Worm (Caenorhabditis elegans) whole organism, late embryonic: ENCODE measurements around the gene mec-1.

Source experiments
- T23F11.4 ChIP-seq: fragments of 200-800 bp; sonication (Bioruptor generic); optimal IDR thresholded peaks from 2 replicates; lab custom pipeline; 2018; ENCODE audit warnings: mild to moderate bottlenecking, missing genetic modification characterization, missing compliant biosample characterization
- Y22D7AL.16 ChIP-seq: sonication (generic microtip); optimal IDR thresholded peaks from 2 replicates; lab custom pipeline; 2016; ENCODE audit warnings: missing genetic modification characterization, missing compliant biosample characterization
- ahr-1 ChIP-seq: sonication (generic microtip); optimal IDR thresholded peaks from 2 replicates; lab custom pipeline; 2016; ENCODE audit warnings: missing genetic modification characterization, missing compliant biosample characterization
- ama-1 ChIP-seq: fragments of 150-350 bp; optimal IDR thresholded peaks from 2 replicates; lab custom pipeline; 2014
- ceh-14 ChIP-seq: sonication (generic microtip); optimal IDR thresholded peaks from 2 replicates; lab custom pipeline; 2016; ENCODE audit warnings: missing genotype, missing genetic modification characterization, missing compliant biosample characterization
- ceh-18 ChIP-seq: sonication (generic microtip); optimal IDR thresholded peaks from 2 replicates; lab custom pipeline; 2016; ENCODE audit warnings: missing genetic modification characterization, missing compliant biosample characterization
- ceh-19 ChIP-seq: fragments of 200-800 bp; sonication (Bioruptor generic); optimal IDR thresholded peaks from 2 replicates; lab custom pipeline; 2018; ENCODE audit warnings: mild to moderate bottlenecking, missing genetic modification characterization, missing compliant biosample characterization
- ceh-2 ChIP-seq: sonication (generic microtip); optimal IDR thresholded peaks from 2 replicates; lab custom pipeline; 2016; ENCODE audit warnings: missing genotype, missing genetic modification characterization, missing compliant biosample characterization
- ceh-24 ChIP-seq: sonication (generic microtip); optimal IDR thresholded peaks from 2 replicates; lab custom pipeline; 2016; ENCODE audit warnings: mild to moderate bottlenecking, missing genetic modification characterization, missing compliant biosample characterization
- ceh-30 ChIP-seq: fragments of 150-350 bp; optimal IDR thresholded peaks from 2 replicates; lab custom pipeline; 2014; ENCODE audit warnings: missing biosample characterization, missing genetic modification characterization
- ceh-31 ChIP-seq: sonication (generic microtip); optimal IDR thresholded peaks from 2 replicates; lab custom pipeline; 2016; ENCODE audit warnings: missing genetic modification characterization, missing compliant biosample characterization
- ceh-34 ChIP-seq: sonication (generic microtip); optimal IDR thresholded peaks from 2 replicates; lab custom pipeline; 2016; ENCODE audit warnings: mild to moderate bottlenecking, missing genetic modification characterization, missing compliant biosample characterization
- ceh-6 ChIP-seq: fragments of 200-800 bp; sonication (Bioruptor generic); optimal IDR thresholded peaks from 2 replicates; lab custom pipeline; 2018; ENCODE audit warnings: mild to moderate bottlenecking, missing genetic modification characterization, missing compliant biosample characterization
- ceh-9 ChIP-seq: sonication (generic microtip); optimal IDR thresholded peaks from 2 replicates; lab custom pipeline; 2016; ENCODE audit warnings: mild to moderate bottlenecking, missing genetic modification characterization, inconsistent platforms, missing compliant biosample characterization
- dve-1 ChIP-seq: sonication (generic microtip); optimal IDR thresholded peaks from 2 replicates; lab custom pipeline; 2017; ENCODE audit warnings: antibody characterized with exemption, mild to moderate bottlenecking, missing genetic modification characterization, missing compliant biosample characterization
- elt-2 ChIP-seq: sonication (generic microtip); optimal IDR thresholded peaks from 2 replicates; lab custom pipeline; 2016; ENCODE audit warnings: missing genetic modification reagents, missing genetic modification characterization, missing compliant biosample characterization
- eyg-1 ChIP-seq: sonication (generic microtip); optimal IDR thresholded peaks from 2 replicates; lab custom pipeline; 2016; ENCODE audit warnings: missing genotype, missing genetic modification characterization, missing compliant biosample characterization
- fkh-10 ChIP-seq: fragments of 150-350 bp; optimal IDR thresholded peaks from 2 replicates; lab custom pipeline; 2014; ENCODE audit warnings: missing biosample characterization, missing genetic modification reagents, missing genetic modification characterization
- hlh-13 ChIP-seq: fragments of 200-800 bp; sonication (Bioruptor generic); optimal IDR thresholded peaks from 2 replicates; lab custom pipeline; 2018; ENCODE audit warnings: mild to moderate bottlenecking, missing genetic modification characterization, missing compliant biosample characterization
- hlh-15 ChIP-seq: sonication (generic microtip); optimal IDR thresholded peaks from 2 replicates; lab custom pipeline; 2016; ENCODE audit warnings: missing genetic modification characterization, missing compliant biosample characterization
- hlh-8 ChIP-seq: sonication (generic microtip); optimal IDR thresholded peaks from 2 replicates; lab custom pipeline; 2016; ENCODE audit warnings: missing genotype, missing genetic modification characterization, missing compliant biosample characterization
- lin-11 ChIP-seq: fragments of 200-800 bp; sonication (Bioruptor generic); optimal IDR thresholded peaks from 2 replicates; lab custom pipeline; 2018; ENCODE audit warnings: mild to moderate bottlenecking, missing genetic modification characterization, missing compliant biosample characterization
- nhr-11 ChIP-seq: fragments of 150-350 bp; optimal IDR thresholded peaks from 2 replicates; lab custom pipeline; 2014; ENCODE audit warnings: missing biosample characterization, missing genetic modification characterization
- npax-4 ChIP-seq: sonication (generic microtip); optimal IDR thresholded peaks from 2 replicates; lab custom pipeline; 2016; ENCODE audit warnings: missing genetic modification characterization, missing compliant biosample characterization
- pat-9 ChIP-seq: fragments of 200-800 bp; sonication (Bioruptor generic); optimal IDR thresholded peaks from 2 replicates; lab custom pipeline; 2018; ENCODE audit warnings: mild to moderate bottlenecking, missing genetic modification characterization, moderate library complexity, missing compliant biosample characterization
- pha-4 ChIP-seq: fragments of 150-350 bp; optimal IDR thresholded peaks from 2 replicates; lab custom pipeline; 2018; ENCODE audit warnings: missing biosample characterization, missing genetic modification reagents, missing genetic modification characterization
- pqm-1 ChIP-seq: sonication (generic microtip); optimal IDR thresholded peaks from 2 replicates; lab custom pipeline; 2016; ENCODE audit warnings: missing genetic modification characterization, missing compliant biosample characterization
- pros-1 ChIP-seq: fragments of 150-350 bp; optimal IDR thresholded peaks from 2 replicates; lab custom pipeline; 2014; ENCODE audit warnings: missing biosample characterization, missing genetic modification reagents, missing genetic modification characterization
- ref-2 ChIP-seq: sonication (generic microtip); optimal IDR thresholded peaks from 2 replicates; lab custom pipeline; 2016; ENCODE audit warnings: missing genetic modification characterization, missing compliant biosample characterization
- rnt-1 ChIP-seq: sonication (generic microtip); optimal IDR thresholded peaks from 2 replicates; lab custom pipeline; 2016; ENCODE audit warnings: missing genetic modification characterization, missing compliant biosample characterization
- sox-2 ChIP-seq: fragments of 200-800 bp; sonication (Bioruptor generic); IDR thresholded peaks from 2 replicates; pipeline ENCODE4 v1.3.6; 2022; ENCODE audit warnings: missing genetic modification reagents, missing genetic modification characterization, missing compliant biosample characterization
- sox-4 ChIP-seq: sonication (generic microtip); optimal IDR thresholded peaks from 2 replicates; lab custom pipeline; 2017; ENCODE audit warnings: mild to moderate bottlenecking, missing genetic modification characterization, inconsistent platforms, missing compliant biosample characterization
- tbx-2 ChIP-seq: sonication (generic microtip); optimal IDR thresholded peaks from 2 replicates; lab custom pipeline; 2016; ENCODE audit warnings: missing genetic modification characterization, missing compliant biosample characterization
- tbx-7 ChIP-seq: sonication (generic microtip); optimal IDR thresholded peaks from 2 replicates; lab custom pipeline; 2016; ENCODE audit warnings: missing genotype, missing genetic modification characterization, missing compliant biosample characterization
- ttx-3 ChIP-seq: sonication (generic microtip); optimal IDR thresholded peaks from 2 replicates; lab custom pipeline; 2016; ENCODE audit warnings: missing genetic modification reagents, missing genetic modification characterization, missing compliant biosample characterization
- unc-42 ChIP-seq: sonication (generic microtip); optimal IDR thresholded peaks from 2 replicates; lab custom pipeline; 2016; ENCODE audit warnings: missing genotype, missing genetic modification characterization, missing compliant biosample characterization
- unc-86 ChIP-seq: sonication (generic microtip); optimal IDR thresholded peaks from 2 replicates; lab custom pipeline; 2016; ENCODE audit warnings: missing genetic modification characterization, missing compliant biosample characterization
- zip-5 ChIP-seq: sonication (generic microtip); optimal IDR thresholded peaks from 2 replicates; lab custom pipeline; 2016; ENCODE audit warnings: missing genetic modification characterization, missing compliant biosample characterization
- ztf-16 ChIP-seq: sonication (generic microtip); optimal IDR thresholded peaks from 2 replicates; lab custom pipeline; 2017; ENCODE audit warnings: missing genetic modification characterization, missing compliant biosample characterization

Gene mec-1

DNA sequence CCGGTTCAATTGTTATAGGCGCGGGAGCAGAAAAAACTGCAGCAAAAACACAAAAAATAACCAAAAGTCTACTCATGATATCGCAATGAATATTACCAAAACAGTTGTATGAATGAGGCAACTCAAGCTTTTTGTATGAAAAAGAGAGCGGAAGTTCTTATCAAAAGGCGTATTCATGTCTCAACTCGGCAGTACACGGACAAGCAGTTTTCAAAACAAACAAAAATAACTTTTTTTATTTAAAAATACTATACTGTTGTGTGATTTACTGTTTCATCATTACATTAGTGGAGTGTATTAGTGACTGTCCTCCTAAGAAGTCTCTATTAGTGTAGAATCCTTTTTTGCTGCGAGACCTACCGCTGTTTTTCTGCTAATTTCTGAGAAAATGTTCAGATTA, 8.9 kb upstream of the mec-1 start, which contains the start of gene Y57E12B.4:
Gene Y57E12B.4, minus strand, starts transcription at position 101 of the 400 bp plus-strand sequence.
- TF ChIP-seq ceh-24 (tag; lab: Kevin White, UChicago), result no peak
- TF ChIP-seq rnt-1, result no peak
- TF ChIP-seq Y22D7AL.16 (tag; lab: Kevin White, UChicago), result no peak
- TF ChIP-seq ceh-18 (tag; lab: Kevin White, UChicago), result no peak
- no peak for TF ChIP-seq unc-86 (tag; lab: Kevin White, UChicago)
- TF ChIP-seq ceh-34 (tag; lab: Kevin White, UChicago), result no peak

DNA sequence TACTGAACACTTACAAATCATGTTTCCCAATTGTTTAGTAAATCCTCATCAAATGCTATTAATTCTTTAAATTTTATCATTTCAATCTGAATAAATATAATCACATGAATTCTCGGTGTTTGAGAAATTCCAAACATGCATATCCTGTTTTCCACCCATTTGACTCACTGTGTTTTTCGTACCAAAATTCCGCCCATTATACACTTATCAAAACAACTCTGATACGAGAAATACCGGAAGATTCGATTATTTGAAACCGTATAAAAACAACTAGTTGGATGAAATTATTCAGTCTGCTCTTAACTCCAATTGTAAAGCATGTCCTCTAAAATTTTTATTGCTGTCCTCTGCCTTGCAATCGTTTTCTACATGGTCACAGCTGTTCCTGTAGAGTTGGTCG, 8.1 kb upstream of the mec-1 start, which contains the start of gene Y57E12B.1:
Gene Y57E12B.1, plus strand, starts transcription at position 301 of the 400 bp plus-strand sequence.
- TF ChIP-seq dve-1 (tag; lab: Kevin White, UChicago) (no peak), sox-4 (no peak), unc-86 (tag; lab: Kevin White, UChicago) (no peak), ceh-9 (tag; lab: Kevin White, UChicago) (no peak), pat-9 (tag; lab: Kevin White, UChicago) (no peak), hlh-8 (no peak), pha-4 (tag; lab: Kevin White, UChicago) (no peak), zip-5 (tag; lab: Kevin White, UChicago) (no peak), ttx-3 (tag; lab: Kevin White, UChicago) (no peak), T23F11.4 (GFP tag; lab: Kevin White, UChicago) (no peak)

DNA sequence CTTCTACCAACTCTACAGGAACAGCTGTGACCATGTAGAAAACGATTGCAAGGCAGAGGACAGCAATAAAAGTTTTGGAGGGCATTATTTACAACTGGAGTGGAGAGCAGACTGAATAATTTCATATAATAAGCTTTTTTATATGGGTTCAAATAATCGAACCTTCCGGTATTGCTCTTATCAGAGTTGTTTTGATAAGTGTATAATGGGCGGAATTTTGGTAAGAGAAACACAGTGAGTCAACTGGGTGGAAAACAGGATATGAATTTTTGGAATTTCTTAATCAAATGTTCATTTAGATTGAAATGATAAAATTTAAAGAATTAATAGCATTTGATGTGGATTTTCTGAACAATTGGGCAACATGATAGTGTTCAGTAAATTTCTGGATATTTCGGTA, 6.6 kb upstream of the mec-1 start, which contains the start of gene Y57E12B.11:
Gene Y57E12B.11, minus strand, starts transcription at position 101 of the 400 bp plus-strand sequence.
- TF ChIP-seq ref-2 (tag; lab: Kevin White, UChicago), result no peak
- TF ChIP-seq ceh-14, result no peak
- no peak for TF ChIP-seq pqm-1 (tag; lab: Kevin White, UChicago)
- no peak for TF ChIP-seq npax-4 (tag; lab: Kevin White, UChicago)
- no peak for TF ChIP-seq ceh-19 (GFP tag; lab: Kevin White, UChicago)
- no peak for TF ChIP-seq ceh-6
- no peak for TF ChIP-seq eyg-1 (tag; lab: Kevin White, UChicago)
- no peak for TF ChIP-seq hlh-15 (tag; lab: Kevin White, UChicago)
- no peak for TF ChIP-seq zip-5 (tag; lab: Kevin White, UChicago)
- no peak for TF ChIP-seq ceh-24 (tag; lab: Kevin White, UChicago)
- TF ChIP-seq, all 69 proteins: peak for 0

DNA sequence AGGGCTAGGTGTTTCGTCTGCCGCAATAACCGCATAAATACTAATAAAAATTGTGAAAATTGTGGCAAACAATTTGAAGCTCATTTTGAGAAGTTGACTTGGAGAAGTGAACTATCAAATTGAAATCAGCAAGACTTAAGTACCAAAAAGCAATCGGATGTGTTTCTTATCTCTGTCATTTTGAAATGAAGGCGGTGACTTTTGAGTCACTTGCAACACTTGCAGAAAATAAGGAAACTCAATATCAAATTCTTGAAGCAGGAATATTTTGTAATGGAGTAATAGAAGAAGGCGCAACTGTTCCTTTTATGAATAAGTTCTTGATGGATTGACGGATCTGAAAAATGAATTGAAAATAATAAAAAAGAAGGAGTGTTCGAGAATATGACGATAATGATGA, 5.0 kb upstream of the mec-1 start, which contains the start of gene T07H8.11:
Gene T07H8.11, minus strand, starts transcription at position 101 of the 400 bp plus-strand sequence.
- TF ChIP-seq lin-11, result no peak
- no peak for TF ChIP-seq ceh-6
- TF ChIP-seq ceh-18 (tag; lab: Kevin White, UChicago), result no peak
- TF ChIP-seq ref-2 (tag; lab: Kevin White, UChicago), result no peak
- no peak for TF ChIP-seq unc-42 (tag; lab: Kevin White, UChicago)
- no peak for TF ChIP-seq ceh-24 (tag; lab: Kevin White, UChicago)
- no peak for TF ChIP-seq sox-4
- no peak for TF ChIP-seq fkh-10 (GFP tag; lab: Kevin White, UChicago)
- no peak for TF ChIP-seq rnt-1
- TF ChIP-seq hlh-8, result no peak
- no peak for TF ChIP-seq ahr-1
- no peak for TF ChIP-seq zip-5 (tag; lab: Kevin White, UChicago)
- TF ChIP-seq tbx-7, result no peak
- no peak for TF ChIP-seq nhr-11 (tag; lab: Kevin White, UChicago)
- no peak for TF ChIP-seq tbx-2 (tag; lab: Kevin White, UChicago)
- no peak for TF ChIP-seq pha-4 (tag; lab: Kevin White, UChicago)
- no peak for TF ChIP-seq eyg-1 (tag; lab: Kevin White, UChicago)
- TF ChIP-seq sox-2 (GFP tag; lab: Robert Waterston, UW), result no peak
- no peak for TF ChIP-seq ztf-16 (tag; lab: Kevin White, UChicago)

DNA sequence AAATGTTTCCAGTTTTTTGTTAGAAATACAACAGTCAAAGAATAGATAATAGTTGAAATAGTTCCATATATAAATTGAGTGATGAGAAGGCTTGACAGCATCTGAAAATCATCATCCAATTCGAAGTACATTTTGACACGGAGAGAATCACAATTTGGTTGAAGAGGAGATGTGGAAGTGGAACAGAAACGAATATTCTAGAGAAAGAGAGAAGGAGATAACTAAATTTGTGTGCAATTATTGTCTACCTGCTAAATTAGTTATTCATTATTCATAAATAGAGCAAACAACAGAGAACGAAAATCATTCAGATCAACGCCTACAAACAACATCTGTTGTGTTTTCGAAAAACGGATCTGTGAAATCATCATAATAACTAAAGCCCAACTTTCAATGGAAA, 2.5 kb upstream of the mec-1 start, which contains the start of gene srg-31:
Gene srg-31, minus strand, starts transcription at position 101 of the 400 bp plus-strand sequence.
- TF ChIP-seq ceh-31 (tag; lab: Kevin White, UChicago) (no peak), ceh-30 (tag; lab: Kevin White, UChicago) (no peak), ceh-18 (tag; lab: Kevin White, UChicago) (no peak), dve-1 (tag; lab: Kevin White, UChicago) (no peak), hlh-8 (no peak), pros-1 (tag; lab: Kevin White, UChicago) (no peak), hlh-13 (GFP tag; lab: Kevin White, UChicago) (no peak), ceh-2 (no peak), ref-2 (tag; lab: Kevin White, UChicago) (no peak), ama-1 (lab: Kevin White, UChicago) (no peak), elt-2 (tag; lab: Kevin White, UChicago) (no peak), nhr-11 (tag; lab: Kevin White, UChicago) (no peak), Y22D7AL.16 (tag; lab: Kevin White, UChicago) (no peak), zip-5 (tag; lab: Kevin White, UChicago) (no peak), ztf-16 (tag; lab: Kevin White, UChicago) (no peak)
- TF ChIP-seq, all 69 proteins: peak for 0
